Fruit fly (Drosophila melanogaster) ovary, adult (tissue): ENCODE results near the gene CG42673.
A peak's percentile ranks its signal among the peaks of the same experiment; 100 is the strongest.

Experiments
- CG17801 ChIP-seq: fragments of 200-800 bp; optimal IDR thresholded peaks from 2 replicates; lab custom pipeline; 2019; ENCODE audit warnings: missing biosample characterization, mild to moderate bottlenecking, missing genetic modification characterization, moderate library complexity; ENCODE audit not compliant: partially characterized antibody

The CG42673 gene

DNA sequence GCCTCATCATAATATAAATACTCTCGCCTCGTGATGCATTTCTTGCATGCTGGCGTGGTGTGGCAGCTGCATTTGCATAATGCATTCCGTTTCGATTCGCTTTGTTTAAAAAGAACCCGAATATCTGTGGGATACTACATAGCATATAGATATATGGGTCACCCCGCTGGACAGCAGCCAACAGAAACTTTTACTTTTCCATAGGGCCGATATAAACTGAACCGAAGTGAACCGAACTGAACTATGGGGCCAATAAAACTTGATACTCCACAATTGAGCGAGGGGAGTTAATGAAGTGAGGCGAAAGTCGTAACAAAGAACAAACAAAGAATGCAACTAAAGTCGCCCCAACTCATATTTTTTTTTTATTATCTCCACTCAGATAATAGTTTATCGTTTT is 22.2 kb downstream of the CG42673 start:
- TF ChIP-seq CG17801 (GFP tag; lab: Kevin White, UChicago), result no peak

DNA sequence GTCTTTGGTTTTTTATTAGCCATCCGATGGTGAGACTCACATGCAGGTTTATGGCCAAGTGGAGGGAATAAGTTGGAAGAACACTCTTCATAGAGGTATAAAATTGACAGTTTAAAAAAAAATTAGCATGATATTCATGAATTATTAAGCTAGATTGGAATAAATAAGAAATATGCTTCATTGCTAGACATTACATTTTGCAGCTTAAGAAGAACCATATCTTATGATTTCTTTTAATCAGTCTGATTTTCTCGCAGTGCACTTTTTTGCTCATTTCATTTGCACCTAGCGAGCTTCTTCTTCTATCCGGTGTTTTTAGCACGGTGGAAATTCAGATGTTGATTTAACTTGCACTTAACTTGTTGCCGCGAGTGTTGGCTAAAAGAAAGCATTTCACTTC is 22.8 kb downstream of the CG42673 start:
- TF ChIP-seq CG17801 (GFP tag; lab: Kevin White, UChicago), result no peak

DNA sequence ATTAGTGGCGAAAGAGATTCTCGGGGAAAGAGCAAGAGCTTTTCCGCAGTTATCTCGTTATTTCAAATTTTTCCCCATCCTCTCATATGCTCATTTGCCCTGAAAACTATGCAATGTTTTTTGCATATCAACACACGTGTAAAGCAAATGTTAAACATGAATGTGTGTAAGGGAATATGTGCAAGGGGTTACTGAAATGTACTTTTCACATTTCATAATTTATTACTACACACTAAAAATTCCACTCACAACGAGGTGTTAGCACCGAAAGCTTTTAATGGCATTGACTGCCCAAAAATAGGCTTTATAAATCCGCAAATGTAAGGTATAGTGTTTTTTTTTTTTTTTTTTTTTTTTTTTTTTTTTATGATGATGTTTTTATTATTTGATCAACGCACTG is 24.6 kb downstream of the CG42673 start:
- TF ChIP-seq CG17801 (GFP tag; lab: Kevin White, UChicago), result no peak

DNA sequence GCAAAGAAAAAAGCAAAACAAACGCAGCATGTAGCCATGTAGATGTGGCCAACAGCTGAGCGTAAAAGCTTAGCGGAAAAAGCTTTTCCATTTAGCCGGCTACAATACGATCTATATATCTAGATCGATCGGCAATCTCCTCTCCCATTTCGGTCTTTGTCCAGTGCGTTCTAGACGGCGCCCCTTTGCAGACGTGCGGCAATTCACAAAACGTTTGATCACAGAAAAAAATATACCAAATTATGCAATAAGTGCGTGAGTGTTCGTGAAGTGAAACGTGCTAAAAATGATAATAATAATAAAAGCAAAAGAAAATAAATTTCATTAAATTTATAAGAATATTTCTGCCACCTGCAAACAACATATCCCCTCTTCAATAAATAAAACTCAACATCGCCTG is 36.4 kb downstream of the CG42673 start:
- no peak for TF ChIP-seq CG17801 (GFP tag; lab: Kevin White, UChicago)

DNA sequence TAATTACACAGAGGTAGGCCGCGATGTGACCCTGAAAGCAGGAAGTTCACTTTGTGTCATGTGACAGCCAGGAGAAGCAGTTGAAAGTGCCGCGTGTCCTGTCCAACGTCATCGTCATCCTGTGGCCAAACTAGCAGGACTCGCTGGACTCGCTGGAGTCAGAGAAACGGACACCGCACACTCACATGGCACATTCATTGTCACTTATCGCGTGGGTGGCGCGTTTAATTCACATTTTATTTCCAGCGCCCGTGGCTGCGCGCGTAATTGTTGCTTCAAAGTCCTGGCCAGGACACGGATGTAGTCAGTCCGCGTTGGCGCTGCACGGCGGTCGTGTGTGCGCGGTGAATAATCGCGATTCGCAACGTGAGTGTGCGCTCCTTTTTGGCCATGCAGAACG is 50.4 kb downstream of the CG42673 start, which contains the start of gene Tmc:
Tmc (plus strand) TSS at position 301 of the 400 bp plus-strand sequence.
- no peak for TF ChIP-seq CG17801 (GFP tag; lab: Kevin White, UChicago)

DNA sequence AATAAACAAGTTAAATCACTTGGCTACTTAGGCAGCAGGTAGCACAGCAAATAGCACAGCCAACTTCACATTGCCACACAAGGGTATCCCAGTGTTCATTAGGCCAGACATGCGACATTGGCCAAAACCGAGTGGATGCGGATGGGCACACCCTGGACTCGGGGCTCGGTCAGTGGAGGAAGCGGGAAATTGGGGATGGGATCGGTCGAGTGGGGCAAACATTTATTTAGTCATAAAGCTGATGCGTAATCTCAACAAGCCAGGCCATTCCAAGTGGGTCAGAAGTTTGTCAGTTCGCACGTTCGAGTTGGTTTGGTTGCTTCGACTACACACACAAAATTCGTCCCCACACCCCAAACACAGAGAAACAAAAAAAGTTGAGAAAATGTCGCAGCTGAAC is 51.7 kb downstream of the CG42673 start, which contains the start of gene CG3222:
CG3222 (plus strand) TSS at position 301 of the 400 bp plus-strand sequence.
- TF ChIP-seq CG17801 (GFP tag; lab: Kevin White, UChicago), result no peak

DNA sequence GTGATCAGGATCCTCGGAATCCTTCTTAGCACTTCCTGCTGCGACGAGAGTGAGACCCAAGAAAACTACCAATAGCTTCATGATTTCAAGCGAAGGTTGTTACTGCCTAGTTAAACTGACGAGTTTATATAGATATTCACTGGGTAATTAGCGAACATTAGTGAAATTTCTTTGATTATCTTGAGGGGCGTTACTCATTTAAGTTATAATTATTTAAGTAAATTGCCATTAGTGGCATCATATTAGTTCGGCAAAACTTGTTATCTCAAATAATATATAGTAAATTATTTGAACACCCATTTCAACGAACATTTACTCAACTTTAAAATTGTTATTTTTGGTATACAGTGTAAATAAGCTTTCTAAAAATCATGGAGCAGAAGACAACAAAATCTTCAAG is 54.2 kb downstream of the CG42673 start, which contains the start of the genes CG3088 and CG3306:
CG3088 (minus strand) TSS at position 101 of the 400 bp plus-strand sequence.
CG3306 (plus strand) TSS at position 299 of the 400 bp plus-strand sequence.
- TF ChIP-seq CG17801 (GFP tag; lab: Kevin White, UChicago), result no peak

DNA sequence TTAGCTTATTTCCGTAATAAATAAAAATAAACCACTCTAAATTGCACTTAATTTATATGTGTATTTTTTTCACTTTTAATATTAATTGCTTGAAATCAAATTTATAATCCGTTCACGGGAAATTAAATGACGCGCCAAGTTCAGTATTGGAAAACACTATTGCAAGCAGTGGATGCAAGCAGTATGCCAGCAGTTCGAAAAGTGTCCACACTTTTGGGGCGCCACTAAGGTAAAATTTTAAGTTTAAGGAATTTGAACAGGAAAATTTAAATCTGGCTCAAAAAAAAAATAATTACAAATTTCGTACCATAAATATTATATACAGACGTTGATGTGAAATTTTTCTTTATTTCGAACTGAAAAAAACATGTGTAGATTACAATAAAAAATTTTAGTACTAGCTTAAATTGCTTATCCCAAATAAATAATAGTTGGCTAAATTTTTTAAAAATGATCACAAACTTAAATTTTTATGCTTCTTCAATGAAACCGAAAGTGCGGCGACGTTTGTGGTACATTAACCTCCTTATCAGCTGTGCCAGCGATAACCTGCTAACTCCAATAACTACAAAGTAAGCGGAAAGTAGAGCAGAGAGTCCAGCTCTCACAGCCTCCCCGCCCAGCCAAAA is 67.1 kb downstream of the CG42673 start:
- TF ChIP-seq CG17801 (GFP tag; lab: Kevin White, UChicago), result no peak

DNA sequence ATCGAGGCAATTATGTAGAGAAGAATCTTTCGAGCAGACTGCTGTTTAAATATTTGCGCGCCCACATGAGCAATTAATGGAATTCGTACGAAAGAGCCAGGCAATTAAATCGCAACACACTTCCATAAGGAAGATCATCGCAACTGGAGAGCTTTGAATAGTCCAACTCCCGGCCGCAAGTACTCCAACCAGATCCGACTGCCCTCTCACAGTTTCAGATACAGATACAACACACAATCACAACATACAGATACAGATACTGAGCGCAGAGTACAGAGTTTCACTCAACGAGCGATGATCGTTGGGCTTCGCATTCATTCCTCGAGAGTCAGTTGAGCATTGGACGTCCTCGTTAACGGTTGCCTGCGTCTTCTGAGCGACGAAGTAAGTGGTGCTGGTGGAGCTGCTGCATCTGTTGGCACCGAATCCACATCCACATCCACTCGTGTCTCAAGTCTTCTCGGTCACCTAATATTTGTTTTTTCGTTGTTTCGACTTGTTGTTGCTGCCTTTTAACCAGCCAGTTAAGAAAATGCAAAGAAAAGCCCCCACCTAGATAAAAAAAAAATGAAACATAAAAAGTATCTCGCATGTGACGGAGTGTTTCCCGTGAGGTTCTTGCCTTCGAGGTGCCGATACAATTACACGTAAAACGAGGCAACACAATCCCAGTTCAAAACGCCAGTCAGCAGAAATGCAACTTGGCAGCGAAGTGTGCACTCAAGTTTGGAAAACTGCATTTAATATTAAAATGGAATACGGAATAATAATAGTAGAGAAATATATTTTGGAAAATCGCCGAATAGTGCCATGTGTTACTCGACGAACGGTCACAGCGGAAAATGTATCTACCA is 67.8 kb downstream of the CG42673 start, which contains the start of gene LanB2:
LanB2 (plus strand) TSS at position 326 of the 854 bp plus-strand sequence.
- TF ChIP-seq CG17801 (GFP tag; lab: Kevin White, UChicago), result no peak

DNA sequence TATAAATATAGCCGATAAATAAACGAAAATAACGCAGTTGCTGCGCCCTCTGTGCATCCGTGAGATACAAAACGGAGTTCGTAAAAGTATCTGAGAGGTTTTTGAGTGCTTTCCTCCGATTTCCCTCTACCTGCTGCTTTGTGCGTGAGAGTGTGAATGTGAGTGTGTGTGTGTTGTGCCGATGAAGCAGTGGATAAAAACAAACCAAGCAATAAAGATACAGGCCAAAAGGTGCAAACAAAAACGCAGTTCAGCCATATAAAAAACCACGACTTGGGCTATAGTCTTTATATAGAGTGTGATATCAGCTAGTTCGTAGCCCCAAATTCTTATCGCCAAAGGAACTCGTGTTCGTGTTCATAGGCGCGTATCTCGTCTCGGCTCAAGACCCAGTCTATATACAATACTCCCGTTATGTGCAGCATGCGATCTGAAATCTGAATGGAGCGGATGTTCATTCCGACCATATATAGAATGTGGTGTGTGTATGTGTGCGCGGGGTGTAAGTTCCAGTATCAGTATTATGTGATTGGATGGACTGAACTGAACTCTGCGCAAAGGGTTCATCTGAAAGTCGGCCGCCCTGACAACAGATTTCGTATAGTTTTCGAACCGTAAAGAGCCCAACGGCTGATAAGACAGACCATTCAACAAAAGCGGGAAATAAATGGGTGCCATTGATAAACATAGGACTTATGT is 68.6 kb downstream of the CG42673 start:
- no peak for TF ChIP-seq CG17801 (GFP tag; lab: Kevin White, UChicago)

DNA sequence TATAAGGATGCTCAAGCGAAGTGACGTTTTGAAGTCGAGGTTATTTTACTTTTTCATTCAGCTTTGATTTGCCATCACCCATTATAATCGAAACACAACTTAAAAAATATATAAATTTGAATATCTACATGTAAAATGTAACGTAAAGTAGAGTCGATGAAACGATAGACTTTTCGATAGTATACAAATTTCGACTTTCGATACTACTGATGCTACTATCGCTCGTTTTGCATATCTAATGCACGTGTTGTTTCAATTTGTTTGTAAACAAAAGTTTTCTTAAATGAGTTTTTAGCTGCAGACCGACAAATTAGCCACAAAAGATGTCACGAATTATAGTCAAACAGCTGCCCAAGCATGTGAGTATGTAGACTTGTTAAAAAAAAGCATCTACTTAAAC is 77.0 kb downstream of the CG42673 start, which contains the start of gene CG3335:
CG3335 (plus strand) TSS at position 224 of the 400 bp plus-strand sequence.
- TF ChIP-seq CG17801 (GFP tag; lab: Kevin White, UChicago), result no peak

DNA sequence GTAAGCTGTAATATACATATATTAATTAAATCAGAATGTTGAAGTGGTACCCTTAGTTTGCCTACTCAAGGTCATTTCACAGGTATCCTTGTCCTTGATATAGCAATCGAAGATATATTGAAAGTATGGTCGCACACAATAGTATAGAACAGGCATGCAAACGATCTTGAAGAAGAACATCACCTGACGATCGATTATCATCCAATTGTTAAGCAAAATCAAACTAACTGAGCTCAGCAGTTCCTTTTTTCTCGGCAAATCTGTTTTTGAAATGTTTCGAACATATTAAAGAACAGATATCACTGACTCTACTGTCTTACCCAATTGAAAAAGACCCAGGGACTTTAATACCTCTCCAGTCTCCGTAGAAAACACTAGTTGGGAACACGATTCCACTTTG is 81.4 kb downstream of the CG42673 start, which contains the start of gene Cyp40:
Cyp40 (plus strand) TSS at position 301 of the 400 bp plus-strand sequence.
- TF ChIP-seq CG17801 (GFP tag; lab: Kevin White, UChicago), result no peak

DNA sequence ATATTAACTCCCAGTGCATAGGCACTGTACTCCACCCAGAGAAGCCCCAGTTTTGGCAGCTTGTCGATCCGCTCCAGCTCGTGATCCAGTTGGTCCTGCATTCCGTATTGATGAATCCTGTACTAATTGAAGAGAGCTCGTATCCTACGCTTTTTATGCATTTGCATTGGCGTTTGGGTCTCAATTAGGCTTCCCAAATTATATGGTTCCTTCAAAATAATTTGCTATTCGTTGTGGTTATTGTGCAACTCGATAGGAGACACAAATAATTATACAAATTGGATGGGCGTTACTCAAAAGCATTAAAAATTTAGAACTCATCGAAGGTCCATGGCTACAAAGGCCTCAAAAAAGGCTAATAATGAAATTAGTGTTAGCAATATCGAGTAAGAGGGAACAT is 82.1 kb downstream of the CG42673 start, which contains the start of gene Or67b:
Or67b (minus strand) TSS at position 101 of the 400 bp plus-strand sequence.
- TF ChIP-seq CG17801 (GFP tag; lab: Kevin White, UChicago), result no peak

DNA sequence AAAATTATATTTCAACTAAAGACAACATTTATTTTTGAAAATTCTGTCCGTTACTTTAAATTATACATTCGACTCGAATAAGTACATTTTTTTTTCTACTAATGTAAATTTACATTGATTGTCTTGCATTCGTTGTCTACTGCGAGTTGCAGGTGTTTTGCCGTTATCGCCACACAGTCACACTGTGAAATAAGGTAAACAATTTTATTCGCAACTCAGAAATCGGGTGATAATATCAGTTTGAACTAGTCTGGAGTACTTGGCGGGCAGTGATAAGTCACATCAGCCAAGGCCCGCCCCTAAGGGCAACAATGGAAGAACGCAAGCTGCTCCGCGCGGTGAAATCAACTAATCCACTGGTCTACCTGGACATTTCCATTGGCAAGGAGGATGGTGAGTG is 82.9 kb downstream of the CG42673 start:
- TF ChIP-seq CG17801 (GFP tag; lab: Kevin White, UChicago), result peak; percentile 12

DNA sequence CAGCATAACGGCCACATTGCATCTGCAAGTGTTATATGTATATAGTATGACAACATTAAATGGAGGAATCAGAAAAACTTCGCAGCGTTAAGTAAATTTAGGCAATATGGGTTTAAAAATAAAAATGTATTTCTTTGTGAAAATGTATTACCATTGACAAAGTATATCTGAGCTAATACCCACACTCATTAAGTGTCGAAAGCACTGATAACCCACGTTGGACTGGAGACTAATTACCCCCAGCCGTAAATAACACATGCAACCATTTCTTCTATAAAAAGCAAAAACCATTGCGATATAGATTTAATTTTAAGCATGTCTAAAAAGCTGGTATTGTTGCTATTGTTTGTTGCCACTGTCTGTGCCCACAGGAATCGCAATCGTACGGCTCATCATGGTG is 90.8 kb downstream of the CG42673 start, which contains the start of gene CG8329:
CG8329 (plus strand) TSS at position 301 of the 400 bp plus-strand sequence.
- TF ChIP-seq CG17801 (GFP tag; lab: Kevin White, UChicago), result no peak
